Worm (Caenorhabditis elegans): ENCODE results near the gene saeg-2.

The saeg-2 gene

ce11 chrIII:9288540-9288939, 48.4 kb downstream of the saeg-2 start:
- TF ChIP-seq unc-130 (GFP tag; optimal IDR thresholded peaks at IDR 0.05) (no peak), nhr-80 (tag; optimal IDR thresholded peaks at IDR 0.05) (peak; percentile 43)

- TF ChIP-seq attf-5 (GFP tag; optimal IDR thresholded peaks at IDR 0.05) (peak; percentile 28), hsf-1 (GFP tag; IDR thresholded peaks at IDR 0.05) (no peak), somi-1 (GFP tag; optimal IDR thresholded peaks at IDR 0.05) (no peak), dox-1 (GFP tag; IDR thresholded peaks at IDR 0.05) (peak; percentile 65), dpff-1 (tag; optimal IDR thresholded peaks at IDR 0.05) (no peak), lsy-27 (tag; optimal IDR thresholded peaks at IDR 0.05; ENCODE audit: borderline replicate concordance, insufficient read depth) (no peak), snpc-1.3 (tag; optimal IDR thresholded peaks at IDR 0.05; ENCODE audit: insufficient read depth) (no peak), zfh-2 (GFP tag; conservative IDR thresholded peaks at IDR 0.05) (no peak), pha-4 (tag; optimal IDR thresholded peaks at IDR 0.05) (no peak), madf-6 (GFP tag; IDR thresholded peaks at IDR 0.05) (no peak), ets-4 (GFP tag; optimal IDR thresholded peaks at IDR 0.05) (peak; percentile 31), lin-35 (GFP tag; optimal IDR thresholded peaks at IDR 0.05) (no peak), ztf-22 (GFP tag; optimal IDR thresholded peaks at IDR 0.05) (peak; percentile 46), tlf-1 (GFP tag; optimal IDR thresholded peaks at IDR 0.05) (peak; percentile 4), him-1 (tag; optimal IDR thresholded peaks at IDR 0.05) (no peak), F52B5.7 (tag; optimal IDR thresholded peaks at IDR 0.05) (no peak), ztf-3 (GFP tag; optimal IDR thresholded peaks at IDR 0.05) (no peak), mcd-1 (GFP tag; IDR thresholded peaks at IDR 0.05) (no peak), Y79H2A.3 (GFP tag; conservative IDR thresholded peaks at IDR 0.05) (no peak), bed-2 (GFP tag; IDR thresholded peaks at IDR 0.05) (no peak), unc-130 (GFP tag; optimal IDR thresholded peaks at IDR 0.05) (no peak), let-607 (tag; optimal IDR thresholded peaks at IDR 0.05) (peak; percentile 42 to 50), mxl-1 (tag; optimal IDR thresholded peaks at IDR 0.05) (no peak), zim-3 (tag; optimal IDR thresholded peaks at IDR 0.05) (no peak), ztf-25 (GFP tag; IDR thresholded peaks at IDR 0.05) (no peak), fkh-3 (tag; optimal IDR thresholded peaks at IDR 0.05) (no peak), Y56A3A.18 (GFP tag; IDR thresholded peaks at IDR 0.05) (no peak), atf-7 (tag; optimal IDR thresholded peaks at IDR 0.05) (peak; percentile 65), nhr-80 (tag; optimal IDR thresholded peaks at IDR 0.05) (peak; percentile 99), ztf-18 (tag; optimal IDR thresholded peaks at IDR 0.05) (no peak), F57C9.4 (tag; optimal IDR thresholded peaks at IDR 0.05) (no peak), nhr-90 (tag; optimal IDR thresholded peaks at IDR 0.05) (peak; percentile 8), B0261.1 (tag; optimal IDR thresholded peaks at IDR 0.05) (no peak), unc-62 (GFP tag; optimal IDR thresholded peaks at IDR 0.05) (no peak)
These were observed 49.7 kb downstream of the saeg-2 start for ce11 chrIII:9289815-9290214.

ce11 chrIII:9291633-9292032, 51.5 kb downstream of the saeg-2 start:
- peak; percentile 42 for TF ChIP-seq snpc-4 (GFP tag; optimal IDR thresholded peaks at IDR 0.05)
- peak in 2 of 4 experiments; percentile 89 to 93 for TF ChIP-seq snpc-4 (tag; optimal IDR thresholded peaks at IDR 0.05)
- TF ChIP-seq pbrm-1 (GFP tag; IDR thresholded peaks at IDR 0.05) = peak; percentile 27; the same call in 1 of the 2 replicates
- TF ChIP-seq snpc-1.1 (tag; optimal IDR thresholded peaks at IDR 0.05; ENCODE audit: insufficient read depth) = peak; percentile 62
- TF ChIP-seq hmg-1.2 (GFP tag; IDR thresholded peaks at IDR 0.05) = peak; percentile 77

All from whole organism, young adult.